Worm (Caenorhabditis elegans): Measurements from ENCODE around the gene eef-1B.2.

- TF ChIP-seq drap-1 (GFP tag; optimal IDR thresholded peaks at IDR 0.05) (no peak), nhr-76 (tag; optimal IDR thresholded peaks at IDR 0.05) (no peak), lsy-2 (tag; optimal IDR thresholded peaks at IDR 0.05) (no peak), mls-2 (tag; optimal IDR thresholded peaks at IDR 0.05) (no peak), nhr-237 (tag; optimal IDR thresholded peaks at IDR 0.05) (no peak), elt-3 (tag; optimal IDR thresholded peaks at IDR 0.05) (no peak), flh-1 (GFP tag; optimal IDR thresholded peaks at IDR 0.05) (no peak), unc-62 (GFP tag; optimal IDR thresholded peaks at IDR 0.05) (no peak), ces-1 (GFP tag; optimal IDR thresholded peaks at IDR 0.05) (no peak), zip-8 (tag; optimal IDR thresholded peaks at IDR 0.05) (no peak), unc-120 (tag; optimal IDR thresholded peaks at IDR 0.05; ENCODE audit: poor library complexity, severe bottlenecking) (no peak), bed-3 (GFP tag; optimal IDR thresholded peaks at IDR 0.05) (no peak)
These were observed 361 bp downstream of the eef-1B.2 start for ce11 chrIV:15037492-15037891.
